Worm (Caenorhabditis elegans) whole organism, L4 larva: ENCODE results near the gene pas-6.

Experiments used
- Y5F2A.4 ChIP-seq: fragments of 200-800 bp; sonication (Bioruptor generic); optimal IDR thresholded peaks from 2 replicates; lab custom pipeline; 2018; ENCODE audit warnings: mild to moderate bottlenecking, missing genetic modification characterization, missing compliant biosample characterization
- ZK546.5 ChIP-seq, 2 experiments: sonication (generic microtip); optimal IDR thresholded peaks; 2 replicates each; lab custom pipeline; 2017; ENCODE audit warnings: missing biosample characterization in 2 of 2, missing genetic modification characterization in 2 of 2
- spr-3 ChIP-seq: fragments of 200-800 bp; sonication (Bioruptor generic); optimal IDR thresholded peaks from 2 replicates; lab custom pipeline; 2018; ENCODE audit warnings: mild to moderate bottlenecking, missing genetic modification characterization, missing compliant biosample characterization

DNA sequence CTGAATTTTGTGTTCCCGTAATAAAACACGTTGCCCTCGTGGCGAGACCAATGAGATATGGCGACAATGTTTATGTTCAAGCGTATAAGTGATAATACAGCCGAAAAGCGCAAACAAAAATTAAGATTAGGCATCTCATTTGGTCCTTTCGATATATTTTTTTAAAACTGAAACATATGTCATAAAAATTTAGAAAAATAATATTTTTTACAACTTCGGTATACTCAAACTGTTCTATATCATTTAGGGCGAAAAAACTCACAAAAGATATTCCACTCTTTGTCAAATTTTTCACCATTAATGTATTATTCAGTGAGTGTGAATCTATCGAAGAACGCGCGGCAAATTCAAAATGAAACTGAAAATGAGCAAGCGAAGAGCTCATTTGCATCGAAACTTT, 45.6 kb downstream of the pas-6 start, which contains the start of gene cft-1:
- TF ChIP-seq ZK546.5 (tag; optimal IDR thresholded peaks at IDR 0.05; lab: Kevin White, UChicago) = no peak
- no peak for TF ChIP-seq Y5F2A.4 (GFP tag; lab: Kevin White, UChicago)
- TF ChIP-seq spr-3 (GFP tag; lab: Kevin White, UChicago) = no peak
